Worm (Caenorhabditis elegans) whole organism, L4 larva: Measurements from ENCODE around the gene prmn-1.

Experiments
- D1046.2 ChIP-seq: fragments of 200-800 bp; sonication (Bioruptor generic); IDR thresholded peaks from 2 replicates; pipeline ENCODE4 v1.3.6; 2022; ENCODE audit warnings: missing genetic modification characterization, missing compliant biosample characterization
- F44E2.7 ChIP-seq: fragments of 200-800 bp; sonication (Bioruptor generic); IDR thresholded peaks from 2 replicates; pipeline ENCODE4 v2.1.2; 2022; ENCODE audit warnings: missing genetic modification characterization, missing compliant biosample characterization
- T20F7.1 ChIP-seq: fragments of 200-800 bp; sonication (Bioruptor generic); optimal IDR thresholded peaks from 2 replicates; lab custom pipeline; 2018; ENCODE audit warnings: mild to moderate bottlenecking, missing genetic modification characterization, missing compliant biosample characterization
- Y5F2A.4 ChIP-seq: fragments of 200-800 bp; sonication (Bioruptor generic); optimal IDR thresholded peaks from 2 replicates; lab custom pipeline; 2018; ENCODE audit warnings: mild to moderate bottlenecking, missing genetic modification characterization, missing compliant biosample characterization
- ZK337.2 ChIP-seq: fragments of 200-800 bp; sonication (Bioruptor generic); IDR thresholded peaks from 2 replicates; pipeline ENCODE4 v1.3.6; 2022; ENCODE audit warnings: missing genetic modification reagents, missing genetic modification characterization, missing compliant biosample characterization
- aha-1 ChIP-seq: fragments of 150-350 bp; peaks from one replicate; lab custom pipeline; 2014; ENCODE audit warnings: missing biosample characterization, missing genetic modification characterization
- aly-2 ChIP-seq: sonication (generic microtip); optimal IDR thresholded peaks from 2 replicates; lab custom pipeline; 2018; ENCODE audit warnings: missing biosample characterization, missing genetic modification characterization
- arid-1 ChIP-seq: fragments of 200-800 bp; sonication (Bioruptor generic); conservative IDR thresholded peaks from 2 replicates; pipeline ENCODE4 v1.3.6; 2022; ENCODE audit warnings: missing genetic modification reagents, missing genetic modification characterization, missing compliant biosample characterization
- ceh-32 ChIP-seq: sonication (generic microtip); optimal IDR thresholded peaks from 2 replicates; lab custom pipeline; 2016; ENCODE audit warnings: mild to moderate bottlenecking, missing genetic modification characterization, missing compliant biosample characterization; ENCODE audit not compliant: poor library complexity
- cey-2 ChIP-seq: sonication (generic microtip); optimal IDR thresholded peaks from 3 replicates; lab custom pipeline; 2017; ENCODE audit warnings: missing genetic modification characterization, mild to moderate bottlenecking, missing compliant biosample characterization, antibody characterized with exemption, borderline replicate concordance; ENCODE audit not compliant: insufficient read depth
- ctbp-1 ChIP-seq: fragments of 200-800 bp; sonication (Bioruptor generic); IDR thresholded peaks from 2 replicates; pipeline ENCODE4 v1.3.6; 2022; ENCODE audit warnings: missing genetic modification reagents, missing genetic modification characterization, missing compliant biosample characterization
- daf-12 ChIP-seq: fragments of 150-350 bp; optimal IDR thresholded peaks from 2 replicates; lab custom pipeline; 2014; ENCODE audit warnings: missing biosample characterization, missing genetic modification reagents, missing genetic modification characterization
- daf-16 ChIP-seq, 3 experiments: sonication (generic microtip); optimal IDR thresholded peaks; 2 replicates each; lab custom pipeline; 2016 to 2017; ENCODE audit warnings: missing genetic modification characterization in 3 of 3, missing genetic modification reagents in 3 of 3, mild to moderate bottlenecking in 2 of 3, missing compliant biosample characterization in 2 of 3, missing biosample characterization in 1 of 3, moderate library complexity in 1 of 3
- dmd-6 ChIP-seq: fragments of 200-800 bp; sonication (Bioruptor generic); IDR thresholded peaks from 2 replicates; pipeline ENCODE4 v1.3.6; 2022; ENCODE audit warnings: missing genetic modification reagents, missing genetic modification characterization, missing compliant biosample characterization
- dmd-8 ChIP-seq: fragments of 200-800 bp; sonication (Bioruptor generic); IDR thresholded peaks from 2 replicates; pipeline ENCODE4 v1.3.6; 2022; ENCODE audit warnings: missing genetic modification characterization, missing compliant biosample characterization
- dmd-9 ChIP-seq: fragments of 200-800 bp; sonication (Bioruptor generic); IDR thresholded peaks from 2 replicates; pipeline ENCODE4 v1.3.6; 2022; ENCODE audit warnings: missing genetic modification reagents, missing genetic modification characterization, missing compliant biosample characterization
- duxl-1 ChIP-seq: sonication (generic microtip); optimal IDR thresholded peaks from 2 replicates; lab custom pipeline; 2016; ENCODE audit warnings: mild to moderate bottlenecking, missing genetic modification characterization, moderate library complexity, missing compliant biosample characterization; ENCODE audit not compliant: poor library complexity
- dve-1 ChIP-seq: sonication (generic microtip); optimal IDR thresholded peaks from 2 replicates; lab custom pipeline; 2017; ENCODE audit warnings: antibody characterized with exemption, mild to moderate bottlenecking, missing genetic modification characterization, missing compliant biosample characterization; ENCODE audit not compliant: insufficient read depth
- hif-1 ChIP-seq, 2 experiments: sonication (generic microtip); optimal IDR thresholded peaks; 2 replicates each; lab custom pipeline; 2016 to 2017; ENCODE audit warnings: missing compliant biosample characterization in 2 of 2, missing genetic modification characterization in 2 of 2, missing genetic modification reagents in 2 of 2, missing genotype in 2 of 2, mild to moderate bottlenecking in 1 of 2
- hlh-11 ChIP-seq: fragments of 200-800 bp; sonication (Bioruptor generic); optimal IDR thresholded peaks from 2 replicates; lab custom pipeline; 2018; ENCODE audit warnings: mild to moderate bottlenecking, missing genetic modification characterization, missing compliant biosample characterization
- hlh-30 ChIP-seq: sonication (generic microtip); optimal IDR thresholded peaks from 2 replicates; lab custom pipeline; 2017; ENCODE audit warnings: antibody characterized with exemption, mild to moderate bottlenecking, missing genetic modification characterization, missing compliant biosample characterization; ENCODE audit not compliant: insufficient read depth
- hmg-1.1 ChIP-seq: fragments of 200-800 bp; sonication (Bioruptor generic); IDR thresholded peaks from 2 replicates; pipeline ENCODE4 v1.3.6; 2022; ENCODE audit warnings: missing genetic modification reagents, missing genetic modification characterization, missing compliant biosample characterization
- lim-7 ChIP-seq: fragments of 200-800 bp; sonication (Bioruptor generic); IDR thresholded peaks from 2 replicates; pipeline ENCODE4 v1.3.6; 2022; ENCODE audit warnings: missing genetic modification characterization, missing compliant biosample characterization
- lin-1 ChIP-seq: fragments of 200-800 bp; sonication (Bioruptor generic); IDR thresholded peaks from 2 replicates; pipeline ENCODE4 v1.3.6; 2022; ENCODE audit warnings: missing genetic modification reagents, missing genetic modification characterization, missing compliant biosample characterization
- lin-29 ChIP-seq: fragments of 200-800 bp; sonication (Bioruptor generic); IDR thresholded peaks from 2 replicates; pipeline ENCODE4 v1.3.6; 2022; ENCODE audit warnings: missing genetic modification reagents, missing genetic modification characterization, missing compliant biosample characterization
- lin-38 ChIP-seq: fragments of 200-800 bp; sonication (Bioruptor generic); IDR thresholded peaks from 2 replicates; pipeline ENCODE4 v1.3.6; 2022; ENCODE audit warnings: missing genetic modification reagents, missing genetic modification characterization, missing compliant biosample characterization
- madf-9 ChIP-seq: fragments of 200-800 bp; sonication (Bioruptor generic); conservative IDR thresholded peaks from 2 replicates; pipeline ENCODE4 v1.3.6; 2022; ENCODE audit warnings: missing genetic modification reagents, missing genetic modification characterization, missing compliant biosample characterization
- mdt-29 ChIP-seq: fragments of 200-800 bp; sonication (Bioruptor generic); IDR thresholded peaks from 2 replicates; pipeline ENCODE4 v1.3.6; 2022; ENCODE audit warnings: missing genetic modification reagents, missing genetic modification characterization, missing compliant biosample characterization
- mes-2 ChIP-seq: sonication (generic microtip); optimal IDR thresholded peaks from 2 replicates; lab custom pipeline; 2016; ENCODE audit warnings: missing genotype, mild to moderate bottlenecking, missing genetic modification characterization, missing compliant biosample characterization; ENCODE audit not compliant: poor library complexity, severe bottlenecking
- mxl-2 ChIP-seq: fragments of 200-800 bp; sonication (Bioruptor generic); conservative IDR thresholded peaks from 2 replicates; pipeline ENCODE4 v1.3.6; 2022; ENCODE audit warnings: missing genetic modification reagents, missing genetic modification characterization, missing compliant biosample characterization
- mxl-3 ChIP-seq: fragments of 200-800 bp; sonication (Bioruptor generic); optimal IDR thresholded peaks from 2 replicates; lab custom pipeline; 2018; ENCODE audit warnings: mild to moderate bottlenecking, missing genetic modification characterization, missing compliant biosample characterization
- nhr-10 ChIP-seq: fragments of 150-350 bp; optimal IDR thresholded peaks from 2 replicates; lab custom pipeline; 2014; ENCODE audit warnings: missing biosample characterization, missing genetic modification characterization
- nhr-11 ChIP-seq: fragments of 150-350 bp; optimal IDR thresholded peaks from 2 replicates; lab custom pipeline; 2014; ENCODE audit warnings: missing biosample characterization, missing genetic modification characterization
- nhr-111 ChIP-seq: fragments of 200-800 bp; sonication (Bioruptor generic); optimal IDR thresholded peaks from 2 replicates; lab custom pipeline; 2018; ENCODE audit warnings: mild to moderate bottlenecking, missing genetic modification characterization, missing compliant biosample characterization
- nhr-6 ChIP-seq: fragments of 150-350 bp; optimal IDR thresholded peaks from 2 replicates; lab custom pipeline; 2014; ENCODE audit warnings: missing biosample characterization, missing genetic modification characterization
- nhr-76 ChIP-seq: fragments of 150-350 bp; optimal IDR thresholded peaks from 2 replicates; lab custom pipeline; 2014; ENCODE audit warnings: missing biosample characterization, missing genetic modification characterization
- set-16 ChIP-seq: fragments of 200-800 bp; sonication (Bioruptor generic); IDR thresholded peaks from 2 replicates; pipeline ENCODE4 v1.3.6; 2022; ENCODE audit warnings: missing genetic modification reagents, missing genetic modification characterization, missing compliant biosample characterization
- snpc-4 ChIP-seq: fragments of 150-350 bp; optimal IDR thresholded peaks from 2 replicates; lab custom pipeline; 2014; ENCODE audit warnings: missing biosample characterization, missing genetic modification characterization
- spr-3 ChIP-seq: fragments of 200-800 bp; sonication (Bioruptor generic); optimal IDR thresholded peaks from 2 replicates; lab custom pipeline; 2018; ENCODE audit warnings: mild to moderate bottlenecking, missing genetic modification characterization, missing compliant biosample characterization
- unc-62 ChIP-seq, 3 experiments: fragments of 150-350 bp in 1 of 3; sonication (generic microtip); optimal IDR thresholded peaks in 2 of 3; peaks in 1 of 3; 1 replicate in 1 of 3; 2 replicates in 2 of 3; lab custom pipeline; 2014 to 2017; ENCODE audit warnings: missing biosample characterization in 3 of 3, missing genetic modification characterization in 3 of 3, missing genetic modification reagents in 3 of 3, missing genotype in 1 of 3
- zag-1 ChIP-seq: fragments of 150-350 bp; optimal IDR thresholded peaks from 2 replicates; lab custom pipeline; 2014; ENCODE audit warnings: missing biosample characterization, missing genetic modification characterization
- zfp-3 ChIP-seq: fragments of 200-800 bp; sonication (Bioruptor generic); conservative IDR thresholded peaks from 2 replicates; pipeline ENCODE4 v1.3.6; 2022; ENCODE audit warnings: missing genetic modification reagents, missing genetic modification characterization, missing compliant biosample characterization

The prmn-1 gene

ce11 chrX:11340478-11340877 lies 44.4 kb upstream of the prmn-1 start (continued):
- no peak for TF ChIP-seq nhr-11 (tag; lab: Kevin White, UChicago)
- TF ChIP-seq dmd-9 (GFP tag; lab: Robert Waterston, UW): no peak
- no peak for TF ChIP-seq unc-62 (GFP tag; optimal IDR thresholded peaks at IDR 0.05 in 1 of 2; lab: Kevin White, UChicago)
- TF ChIP-seq unc-62 (tag; optimal IDR thresholded peaks at IDR 0.05; lab: Kevin White, UChicago): no peak
- TF ChIP-seq nhr-111 (GFP tag; lab: Kevin White, UChicago): no peak
- no peak for TF ChIP-seq spr-3 (GFP tag; lab: Kevin White, UChicago)
- TF ChIP-seq ZK337.2: no peak
- TF ChIP-seq cey-2 (tag; lab: Kevin White, UChicago): no peak
- no peak for TF ChIP-seq nhr-10
- no peak for TF ChIP-seq mxl-2 (GFP tag; lab: Robert Waterston, UW)
- TF ChIP-seq snpc-4 (tag; lab: Kevin White, UChicago): no peak
- TF ChIP-seq hmg-1.1 (GFP tag; lab: Robert Waterston, UW): no peak
- no peak for TF ChIP-seq mdt-29 (GFP tag; lab: Robert Waterston, UW)
- TF ChIP-seq Y5F2A.4: no peak
- TF ChIP-seq lin-29 (GFP tag; lab: Robert Waterston, UW): no peak
- no peak for TF ChIP-seq nhr-6 (tag; lab: Kevin White, UChicago)
- TF ChIP-seq hif-1 (tag; optimal IDR thresholded peaks at IDR 0.05; lab: Kevin White, UChicago): no peak
- TF ChIP-seq aly-2 (tag; lab: Kevin White, UChicago): no peak
- no peak for TF ChIP-seq zag-1
- no peak for TF ChIP-seq ceh-32 (tag; lab: Kevin White, UChicago)
- no peak for TF ChIP-seq madf-9 (GFP tag; lab: Robert Waterston, UW)
- TF ChIP-seq D1046.2 (GFP tag; lab: Robert Waterston, UW): no peak
- TF ChIP-seq lin-1 (GFP tag; lab: Robert Waterston, UW): no peak
- TF ChIP-seq aha-1 (tag; lab: Kevin White, UChicago): no peak
- TF ChIP-seq duxl-1 (tag; lab: Kevin White, UChicago): no peak
- no peak for TF ChIP-seq nhr-76
- TF ChIP-seq T20F7.1 (GFP tag; lab: Kevin White, UChicago): no peak
- TF ChIP-seq arid-1 (GFP tag; lab: Robert Waterston, UW): no peak
- no peak for TF ChIP-seq ctbp-1 (GFP tag; lab: Robert Waterston, UW)
- 0 out of 2 replicates have a peak, but pooled peaks have one; percentile 10 for TF ChIP-seq dmd-6 (GFP tag; lab: Robert Waterston, UW)
- no peak for TF ChIP-seq daf-16 (GFP tag; optimal IDR thresholded peaks at IDR 0.05; lab: Kevin White, UChicago)
- TF ChIP-seq daf-16 (tag; optimal IDR thresholded peaks at IDR 0.05; lab: Kevin White, UChicago): peak; percentile 44
- no peak for TF ChIP-seq daf-12 (tag; lab: Kevin White, UChicago)
- TF ChIP-seq hlh-30 (tag; lab: Kevin White, UChicago): peak; percentile 37
- TF ChIP-seq mxl-3 (GFP tag; lab: Kevin White, UChicago): no peak
- TF ChIP-seq zfp-3: no peak
- no peak for TF ChIP-seq dmd-8 (GFP tag; lab: Robert Waterston, UW)
- TF ChIP-seq lin-38: no peak
- no peak for TF ChIP-seq F44E2.7
- TF ChIP-seq hlh-11 (tag; lab: Kevin White, UChicago): peak; percentile 10
- TF ChIP-seq mes-2: no peak
- TF ChIP-seq dve-1 (tag; lab: Kevin White, UChicago): peak; percentile 56
- no peak for TF ChIP-seq set-16 (GFP tag; lab: Robert Waterston, UW)
- TF ChIP-seq lim-7: no peak
